Worm (Caenorhabditis elegans) whole organism, L1 larva: Measurements from ENCODE around the gene srx-34.

ENCODE experiments used
- C04F5.9 ChIP-seq: sonication (generic microtip); optimal IDR thresholded peaks from 2 replicates; lab custom pipeline; 2016; ENCODE audit warnings: missing genetic modification characterization, missing compliant biosample characterization
- aha-1 ChIP-seq: fragments of 150-350 bp; optimal IDR thresholded peaks from 2 replicates; lab custom pipeline; 2014; ENCODE audit warnings: missing biosample characterization, missing genetic modification characterization
- aly-2 ChIP-seq: fragments of 150-350 bp; optimal IDR thresholded peaks from 2 replicates; lab custom pipeline; 2014; ENCODE audit warnings: missing biosample characterization, missing genetic modification characterization
- blmp-1 ChIP-seq: fragments of 150-350 bp; optimal IDR thresholded peaks from 2 replicates; lab custom pipeline; 2014; ENCODE audit warnings: missing biosample characterization, missing genetic modification characterization
- ceh-8 ChIP-seq: fragments of 200-800 bp; sonication (Bioruptor generic); optimal IDR thresholded peaks from 2 replicates; lab custom pipeline; 2018; ENCODE audit warnings: mild to moderate bottlenecking, missing genetic modification characterization, moderate library complexity, missing compliant biosample characterization
- ceh-88 ChIP-seq: fragments of 200-800 bp; sonication (Bioruptor generic); IDR thresholded peaks from 2 replicates; pipeline ENCODE4 v1.3.6; 2022; ENCODE audit warnings: missing genetic modification characterization, missing compliant biosample characterization
- ceh-90 ChIP-seq: sonication (generic microtip); optimal IDR thresholded peaks from 2 replicates; lab custom pipeline; 2016; ENCODE audit warnings: missing genetic modification characterization, missing compliant biosample characterization
- ces-1 ChIP-seq: fragments of 150-350 bp; optimal IDR thresholded peaks from 2 replicates; lab custom pipeline; 2014; ENCODE audit warnings: missing biosample characterization, missing genetic modification reagents, missing genetic modification characterization
- dsc-1 ChIP-seq: sonication (generic microtip); optimal IDR thresholded peaks from 2 replicates; lab custom pipeline; 2016; ENCODE audit warnings: mild to moderate bottlenecking, missing genetic modification characterization, missing compliant biosample characterization
- efl-1 ChIP-seq, 4 experiments: fragments of 150-350 bp; optimal IDR thresholded peaks in 3 of 4; peaks in 1 of 4; 1 replicate in 1 of 4; 2 replicates in 3 of 4; lab custom pipeline; 2014; ENCODE audit warnings: missing biosample characterization in 2 of 4, missing genetic modification characterization in 2 of 4, missing genetic modification reagents in 2 of 4
- efl-3 ChIP-seq: fragments of 200-800 bp; sonication (Bioruptor generic); optimal IDR thresholded peaks from 2 replicates; lab custom pipeline; 2018; ENCODE audit warnings: mild to moderate bottlenecking, missing genetic modification characterization, missing compliant biosample characterization
- elt-2 ChIP-seq: sonication (generic microtip); optimal IDR thresholded peaks from 2 replicates; lab custom pipeline; 2016; ENCODE audit warnings: missing genetic modification characterization, mild to moderate bottlenecking, inconsistent platforms, missing compliant biosample characterization, missing genetic modification reagents
- fkh-8 ChIP-seq: sonication (generic microtip); optimal IDR thresholded peaks from 2 replicates; lab custom pipeline; 2016; ENCODE audit warnings: mild to moderate bottlenecking, missing genetic modification characterization, missing compliant biosample characterization
- fos-1 ChIP-seq: fragments of 150-350 bp; optimal IDR thresholded peaks from 2 replicates; lab custom pipeline; 2014; ENCODE audit warnings: missing biosample characterization, missing genetic modification characterization
- grh-1 ChIP-seq: fragments of 200-800 bp; sonication (Bioruptor generic); IDR thresholded peaks from 2 replicates; pipeline ENCODE4 v1.3.6; 2022; ENCODE audit warnings: missing genetic modification reagents, missing genetic modification characterization, missing compliant biosample characterization
- hlh-17 ChIP-seq: fragments of 200-800 bp; sonication (Bioruptor generic); optimal IDR thresholded peaks from 2 replicates; lab custom pipeline; 2018; ENCODE audit warnings: missing genetic modification characterization, mild to moderate bottlenecking, missing compliant biosample characterization, moderate library complexity, borderline replicate concordance
- lin-13 ChIP-seq: fragments of 150-350 bp; optimal IDR thresholded peaks from 2 replicates; lab custom pipeline; 2014; ENCODE audit warnings: missing biosample characterization, missing genetic modification reagents, missing genetic modification characterization
- lin-15B ChIP-seq: fragments of 150-350 bp; sonication (generic microtip); optimal IDR thresholded peaks from 3 replicates; lab custom pipeline; 2014; ENCODE audit warnings: missing biosample characterization, missing genetic modification characterization
- lin-39 ChIP-seq: fragments of 150-350 bp; optimal IDR thresholded peaks from 2 replicates; lab custom pipeline; 2014; ENCODE audit warnings: missing biosample characterization, missing genetic modification reagents, missing genetic modification characterization
- lsy-2 ChIP-seq, 2 experiments: fragments of 150-350 bp; optimal IDR thresholded peaks; 2 replicates each; lab custom pipeline; 2014; ENCODE audit warnings: missing biosample characterization in 2 of 2, missing genetic modification characterization in 2 of 2
- mab-9 ChIP-seq: fragments of 200-800 bp; sonication (Bioruptor generic); IDR thresholded peaks from 2 replicates; pipeline ENCODE4 v1.3.6; 2022; ENCODE audit warnings: missing genetic modification reagents, missing genetic modification characterization, missing compliant biosample characterization
- nhr-237 ChIP-seq: fragments of 150-350 bp; optimal IDR thresholded peaks from 2 replicates; lab custom pipeline; 2014; ENCODE audit warnings: missing biosample characterization, missing genetic modification characterization
- nhr-77 ChIP-seq: fragments of 150-350 bp; optimal IDR thresholded peaks from 2 replicates; lab custom pipeline; 2014; ENCODE audit warnings: missing biosample characterization, missing genetic modification characterization
- nhr-85 ChIP-seq: sonication (generic microtip); peaks from one replicate; lab custom pipeline; 2016; ENCODE audit warnings: missing genetic modification characterization, inconsistent platforms, missing compliant biosample characterization
- skn-1 ChIP-seq: fragments of 150-350 bp; optimal IDR thresholded peaks from 2 replicates; lab custom pipeline; 2014; ENCODE audit warnings: missing biosample characterization, missing genetic modification characterization
- sptf-1 ChIP-seq: fragments of 150-350 bp; optimal IDR thresholded peaks from 2 replicates; lab custom pipeline; 2014; ENCODE audit warnings: missing biosample characterization, missing genetic modification characterization
- tbx-2 ChIP-seq: sonication (generic microtip); optimal IDR thresholded peaks from 2 replicates; lab custom pipeline; 2016; ENCODE audit warnings: missing genetic modification characterization, missing compliant biosample characterization
- unc-130 ChIP-seq: fragments of 150-350 bp; optimal IDR thresholded peaks from 2 replicates; lab custom pipeline; 2017; ENCODE audit warnings: missing biosample characterization, missing genetic modification characterization, inconsistent platforms
- unc-30 ChIP-seq: sonication (generic microtip); optimal IDR thresholded peaks from 2 replicates; lab custom pipeline; 2017; ENCODE audit warnings: missing biosample characterization, missing genetic modification characterization
- unc-98 ChIP-seq: fragments of 200-800 bp; sonication (Bioruptor generic); IDR thresholded peaks from 2 replicates; pipeline ENCODE4 v1.3.6; 2022; ENCODE audit warnings: missing genetic modification characterization, missing compliant biosample characterization
- vab-15 ChIP-seq: sonication (generic microtip); optimal IDR thresholded peaks from 2 replicates; lab custom pipeline; 2017; ENCODE audit warnings: missing genotype, mild to moderate bottlenecking, missing genetic modification characterization, missing compliant biosample characterization
- xbp-1 ChIP-seq: sonication (generic microtip); optimal IDR thresholded peaks from 2 replicates; lab custom pipeline; 2016; ENCODE audit warnings: missing genetic modification characterization, missing compliant biosample characterization
- zip-4 ChIP-seq: fragments of 200-800 bp; sonication (Bioruptor generic); optimal IDR thresholded peaks from 2 replicates; lab custom pipeline; 2018; ENCODE audit warnings: mild to moderate bottlenecking, missing genetic modification characterization, moderate library complexity, missing compliant biosample characterization

The srx-34 gene

DNA sequence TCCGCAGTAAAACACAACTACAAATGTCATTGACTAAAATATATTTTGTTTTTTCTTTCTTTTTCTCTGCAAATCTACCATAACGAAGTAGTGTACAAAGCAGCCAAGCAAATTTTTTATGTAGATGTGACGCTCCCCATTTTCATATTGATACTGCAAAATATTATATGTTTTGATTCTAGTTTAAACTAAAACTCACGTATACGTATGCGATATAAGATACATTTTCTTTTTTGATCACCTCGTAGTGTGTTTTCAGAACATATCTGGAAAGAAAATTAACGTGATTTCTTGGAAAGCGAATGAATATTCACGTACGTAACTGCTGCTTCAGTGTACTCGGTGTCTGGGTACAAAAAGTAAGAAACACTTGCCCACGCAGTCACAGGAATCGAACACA, 16.8 kb upstream of the srx-34 start:
- TF ChIP-seq ceh-90 (tag; lab: Kevin White, UChicago) (no peak), skn-1 (tag; lab: Kevin White, UChicago) (no peak), unc-30 (no peak), lsy-2 (tag; optimal IDR thresholded peaks at IDR 0.05; lab: Kevin White, UChicago) (no peak), vab-15 (tag; lab: Kevin White, UChicago) (no peak), hlh-17 (no peak), ceh-88 (no peak), fkh-8 (tag; lab: Kevin White, UChicago) (no peak), zip-4 (no peak), nhr-237 (no peak), ces-1 (GFP tag; lab: Kevin White, UChicago) (no peak), sptf-1 (tag; lab: Kevin White, UChicago) (no peak), blmp-1 (tag; lab: Kevin White, UChicago) (no peak)

- TF ChIP-seq mab-9 (GFP tag; lab: Robert Waterston, UW) (no peak), fos-1 (no peak), efl-1 (optimal IDR thresholded peaks at IDR 0.05; lab: Kevin White, UChicago) (no peak), efl-1 (GFP tag; optimal IDR thresholded peaks at IDR 0.05 in 1 of 2; lab: Kevin White, UChicago) (peak in 1 of 2 experiments; percentile 39), ceh-8 (no peak), efl-3 (GFP tag; lab: Kevin White, UChicago) (no peak)
These were observed 13.9 kb upstream of the srx-34 start, which contains the start of gene F10D2.16 for ce11 chrV:7133963-7134362. F10D2.16 (plus strand) TSS chrV:7134263.

DNA sequence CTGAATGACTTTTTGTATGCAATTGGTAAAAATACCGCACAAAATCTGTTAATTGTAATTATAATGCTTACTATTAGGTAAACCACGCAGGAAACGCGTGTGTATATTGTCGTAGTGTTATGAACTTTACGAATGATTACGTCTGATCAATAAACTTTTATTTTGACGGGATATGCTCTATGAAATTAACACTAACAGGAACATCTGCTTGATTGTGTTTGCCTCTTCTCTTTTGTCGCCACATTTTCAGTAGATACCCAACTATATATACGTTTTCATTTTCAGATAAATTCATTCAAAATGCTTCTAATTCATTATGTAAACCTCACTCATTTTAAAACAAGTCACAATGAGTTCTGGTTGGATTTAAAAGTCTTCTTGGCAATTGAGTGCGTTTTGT, 12.2 kb upstream of the srx-34 start, which contains the start of gene sre-10:
sre-10 (plus strand) TSS at position 301 of the 400 bp plus-strand sequence.
- no peak for TF ChIP-seq aha-1 (tag; lab: Kevin White, UChicago)
- TF ChIP-seq elt-2: no peak
- TF ChIP-seq lin-13 (GFP tag; lab: Kevin White, UChicago): no peak
- TF ChIP-seq efl-3 (GFP tag; lab: Kevin White, UChicago): no peak
- no peak for TF ChIP-seq blmp-1 (tag; lab: Kevin White, UChicago)
- no peak for TF ChIP-seq grh-1 (GFP tag; lab: Robert Waterston, UW)
- TF ChIP-seq, all 84 proteins: peak for 0

- TF ChIP-seq sptf-1 (tag; lab: Kevin White, UChicago): no peak
- TF ChIP-seq lin-13 (GFP tag; lab: Kevin White, UChicago): no peak
- TF ChIP-seq blmp-1 (tag; lab: Kevin White, UChicago): no peak
- no peak for TF ChIP-seq nhr-85 (tag; lab: Kevin White, UChicago)
- TF ChIP-seq lin-39 (tag; lab: Kevin White, UChicago): no peak
- TF ChIP-seq nhr-77 (tag; lab: Kevin White, UChicago): no peak
- no peak for TF ChIP-seq dsc-1
- TF ChIP-seq lin-15B (tag; lab: Kevin White, UChicago): no peak
- TF ChIP-seq xbp-1 (tag; lab: Kevin White, UChicago): no peak
- no peak for TF ChIP-seq tbx-2 (tag; lab: Kevin White, UChicago)
- TF ChIP-seq unc-98 (GFP tag; lab: Robert Waterston, UW): no peak
- no peak for TF ChIP-seq C04F5.9
- TF ChIP-seq unc-130 (tag; lab: Kevin White, UChicago): no peak
- no peak for TF ChIP-seq efl-3 (GFP tag; lab: Kevin White, UChicago)
- no peak for TF ChIP-seq aly-2 (tag; lab: Kevin White, UChicago)
These were observed 10.9 kb upstream of the srx-34 start, which contains the start of gene srx-36 for ce11 chrV:7130974-7131373. srx-36 (minus strand) TSS chrV:7131074.

DNA sequence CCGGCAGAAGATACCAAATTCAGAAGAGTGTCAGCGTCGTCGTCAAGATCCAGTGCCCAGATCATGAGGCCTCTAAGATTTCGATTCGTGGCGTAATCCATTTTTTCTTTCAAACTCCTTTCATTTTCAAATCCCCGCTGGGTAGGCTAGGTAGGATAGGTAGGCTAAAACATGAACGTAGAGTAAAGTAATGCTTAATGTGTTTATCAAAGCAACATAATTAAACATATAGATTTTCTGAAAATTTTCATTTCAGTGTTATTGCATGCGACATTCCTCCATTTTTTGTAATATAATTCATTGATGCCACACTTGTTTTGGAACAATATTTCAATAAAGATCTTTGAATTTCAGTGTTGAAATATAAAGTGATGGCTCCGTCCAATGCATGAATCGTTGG, 9.4 kb upstream of the srx-34 start, which contains the start of gene T01C4.8:
T01C4.8 (minus strand) TSS at position 101 of the 400 bp plus-strand sequence.
- TF ChIP-seq unc-130 (tag; lab: Kevin White, UChicago): no peak
- TF ChIP-seq efl-1 (optimal IDR thresholded peaks at IDR 0.05; lab: Kevin White, UChicago): no peak
- TF ChIP-seq efl-1 (GFP tag; optimal IDR thresholded peaks at IDR 0.05 in 1 of 2; lab: Kevin White, UChicago): peak in 1 of 2 experiments; percentile 13
